Worm (Caenorhabditis elegans): ENCODE measurements around the gene Y54E2A.9.

- no peak for TF ChIP-seq lin-13 (tag; optimal IDR thresholded peaks at IDR 0.05)
- no peak for TF ChIP-seq snpc-4 (tag; optimal IDR thresholded peaks at IDR 0.05)
- TF ChIP-seq nhr-76 (tag; optimal IDR thresholded peaks at IDR 0.05): no peak
- no peak for TF ChIP-seq unc-39 (tag; optimal IDR thresholded peaks at IDR 0.05)
- TF ChIP-seq blmp-1 (tag; optimal IDR thresholded peaks at IDR 0.05): no peak
- no peak for TF ChIP-seq nhr-28 (tag; optimal IDR thresholded peaks at IDR 0.05)
- no peak for TF ChIP-seq nhr-237 (tag; optimal IDR thresholded peaks at IDR 0.05)
- no peak for TF ChIP-seq unc-62 (GFP tag; optimal IDR thresholded peaks at IDR 0.05)
Observed at ce11 chrII:14801086-14801531, 15.3 kb upstream of the Y54E2A.9 start.

All from whole organism, mixed stage, embryonic.